Worm (Caenorhabditis elegans) whole organism, early embryonic: ENCODE data around the gene R07C12.3.
A peak's percentile ranks its signal among the peaks of the same experiment; 100 is the strongest.
"Not testable (repeated sequence)": the region's sequence is repeated elsewhere in the genome, so short reads cannot be mapped to it uniquely, and the experiment has no call there.

Experiments used
- B0310.2 ChIP-seq: sonication (generic microtip); optimal IDR thresholded peaks from 2 replicates; lab custom pipeline; 2016; ENCODE audit warnings: mild to moderate bottlenecking, missing genetic modification characterization, missing compliant biosample characterization
- F13C5.2 ChIP-seq: sonication (generic microtip); optimal IDR thresholded peaks from 2 replicates; lab custom pipeline; 2017; ENCODE audit warnings: mild to moderate bottlenecking, missing genetic modification characterization, inconsistent platforms, missing compliant biosample characterization
- aly-1 ChIP-seq: sonication (generic microtip); optimal IDR thresholded peaks from 2 replicates; lab custom pipeline; 2016; ENCODE audit warnings: missing genetic modification characterization, missing compliant biosample characterization
- ama-1 ChIP-seq: fragments of 150-350 bp; optimal IDR thresholded peaks from 2 replicates; lab custom pipeline; 2014
- ceh-13 ChIP-seq: fragments of 200-800 bp; sonication (Bioruptor generic); optimal IDR thresholded peaks from 2 replicates; lab custom pipeline; 2018; ENCODE audit warnings: mild to moderate bottlenecking, missing genetic modification characterization, missing compliant biosample characterization
- ceh-36 ChIP-seq: sonication (generic microtip); optimal IDR thresholded peaks from 2 replicates; lab custom pipeline; 2016; ENCODE audit warnings: missing genetic modification characterization, inconsistent platforms, missing compliant biosample characterization
- ets-7 ChIP-seq: sonication (generic microtip); optimal IDR thresholded peaks from 2 replicates; lab custom pipeline; 2016; ENCODE audit warnings: missing genotype, missing genetic modification characterization, missing compliant biosample characterization
- flt-1 ChIP-seq: fragments of 200-800 bp; sonication (Bioruptor generic); IDR thresholded peaks from 2 replicates; pipeline ENCODE4 v1.3.6; 2022; ENCODE audit warnings: missing genetic modification characterization, missing compliant biosample characterization
- hmbx-1 ChIP-seq: sonication (generic microtip); optimal IDR thresholded peaks from 2 replicates; lab custom pipeline; 2016; ENCODE audit warnings: mild to moderate bottlenecking, missing genetic modification characterization, missing compliant biosample characterization
- hmg-4 ChIP-seq: fragments of 200-800 bp; sonication (Bioruptor generic); optimal IDR thresholded peaks from 2 replicates; lab custom pipeline; 2018; ENCODE audit warnings: mild to moderate bottlenecking, missing genetic modification characterization, missing compliant biosample characterization
- hnd-1 ChIP-seq: sonication (generic microtip); optimal IDR thresholded peaks from 2 replicates; lab custom pipeline; 2016; ENCODE audit warnings: missing genetic modification characterization, missing compliant biosample characterization
- pes-1 ChIP-seq: fragments of 200-800 bp; sonication (Bioruptor generic); IDR thresholded peaks from 2 replicates; pipeline ENCODE4 v1.3.6; 2022; ENCODE audit warnings: missing genetic modification reagents, missing genetic modification characterization, missing compliant biosample characterization
- scrt-1 ChIP-seq: fragments of 200-800 bp; sonication (Bioruptor generic); IDR thresholded peaks from 2 replicates; pipeline ENCODE4 v1.3.6; 2022; ENCODE audit warnings: missing genetic modification characterization, missing compliant biosample characterization
- sea-1 ChIP-seq: fragments of 200-800 bp; sonication (Bioruptor generic); conservative IDR thresholded peaks from 2 replicates; pipeline ENCODE4 v1.3.6; 2022; ENCODE audit warnings: missing genetic modification characterization, missing compliant biosample characterization
- tbx-11 ChIP-seq: fragments of 200-800 bp; sonication (Bioruptor generic); IDR thresholded peaks from 2 replicates; pipeline ENCODE4 v1.3.6; 2022; ENCODE audit warnings: missing genetic modification characterization, missing compliant biosample characterization
- tbx-37 ChIP-seq: fragments of 200-800 bp; sonication (Bioruptor generic); conservative IDR thresholded peaks from 2 replicates; pipeline ENCODE4 v1.3.6; 2022; ENCODE audit warnings: missing genetic modification reagents, missing genetic modification characterization, missing compliant biosample characterization
- tra-4 ChIP-seq: sonication (generic microtip); optimal IDR thresholded peaks from 2 replicates; lab custom pipeline; 2017; ENCODE audit warnings: missing genetic modification characterization, missing compliant biosample characterization

R07C12.3 gene

DNA sequence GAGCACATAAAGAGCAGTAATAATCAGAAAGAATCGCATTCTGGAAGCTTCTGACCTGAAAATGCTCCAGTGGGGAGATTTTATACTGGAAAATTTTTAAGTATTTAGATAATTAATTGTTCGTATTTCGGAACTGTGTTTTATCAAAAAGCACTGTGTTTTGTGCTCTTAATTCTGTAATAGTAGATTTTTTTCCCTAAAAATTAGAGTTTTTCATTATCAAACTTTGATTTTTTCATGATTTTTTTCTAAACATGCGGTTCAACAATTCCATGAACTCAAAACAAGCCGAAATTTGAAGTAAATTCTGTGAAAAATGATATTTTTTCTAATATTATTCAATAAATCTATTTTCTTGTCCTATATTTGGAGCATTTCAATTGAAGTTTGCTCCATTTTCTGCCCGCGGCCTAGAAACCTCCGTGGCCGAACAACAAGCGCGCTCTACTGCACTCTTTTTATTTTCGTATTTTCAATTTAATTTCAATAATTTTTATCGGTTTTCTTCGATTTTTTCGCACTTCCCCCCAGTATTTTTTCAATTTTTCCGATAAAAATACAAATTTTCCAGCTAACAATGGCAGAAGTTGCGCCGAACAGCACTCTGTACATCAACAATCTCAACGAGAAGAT is 26.8 kb downstream of the R07C12.3 start, which contains the start of the genes K08D10.13 and rnp-2:
TSS of gene K08D10.13 (minus strand) at position 51 of the 633 bp plus-strand sequence.
TSS of gene rnp-2 (plus strand) at position 546 of the 633 bp plus-strand sequence.
- 0 out of 2 replicates have a peak, but pooled peaks have one; percentile 27 for TF ChIP-seq tbx-37 (GFP tag; lab: Robert Waterston, UW)
- no peak for TF ChIP-seq tbx-11 (GFP tag; lab: Robert Waterston, UW)
- no peak for TF ChIP-seq F13C5.2 (tag; lab: Kevin White, UChicago)
- TF ChIP-seq aly-1 (tag; lab: Kevin White, UChicago): no peak

- no peak for TF ChIP-seq ceh-13
- TF ChIP-seq ceh-36: no peak
- TF ChIP-seq ama-1 (lab: Kevin White, UChicago): no peak
- TF ChIP-seq sea-1: no peak
- no peak for TF ChIP-seq F13C5.2 (tag; lab: Kevin White, UChicago)
- TF ChIP-seq tbx-37 (GFP tag; lab: Robert Waterston, UW): no peak
- TF ChIP-seq tra-4 (tag; lab: Kevin White, UChicago): no peak
- TF ChIP-seq B0310.2 (tag; lab: Kevin White, UChicago): no peak
- no peak for TF ChIP-seq hmbx-1 (tag; lab: Kevin White, UChicago)
- TF ChIP-seq ets-7 (tag; lab: Kevin White, UChicago): no peak
- TF ChIP-seq flt-1 (GFP tag; lab: Robert Waterston, UW): no peak
- no peak for TF ChIP-seq pes-1 (GFP tag; lab: Robert Waterston, UW)
These were observed 27.4 kb downstream of the R07C12.3 start for ce11 chrIV:4172242-4172641.

DNA sequence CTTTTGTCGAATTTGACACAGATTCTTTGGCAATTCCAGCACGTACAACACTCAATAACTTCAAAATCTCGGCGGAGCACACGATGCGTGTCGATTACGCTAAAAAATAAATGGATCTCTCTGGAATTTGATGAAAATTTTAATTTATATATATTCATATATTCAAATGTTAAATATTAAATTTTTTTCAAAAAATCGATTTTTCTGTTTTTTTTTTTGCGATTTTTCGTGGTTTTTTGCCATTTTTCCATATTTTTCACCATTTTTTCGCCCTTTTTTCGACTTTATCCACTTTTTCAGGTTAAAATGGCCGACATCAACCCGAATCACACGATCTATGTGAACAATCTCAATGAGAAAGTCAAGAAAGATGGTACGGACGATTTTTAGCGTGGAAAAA is 28.9 kb downstream of the R07C12.3 start, which contains the start of gene rnp-3:
TSS of gene rnp-3 (plus strand) at position 301 of the 400 bp plus-strand sequence.
- no peak for TF ChIP-seq ceh-36
- no peak for TF ChIP-seq pes-1 (GFP tag; lab: Robert Waterston, UW)
- no peak for TF ChIP-seq ceh-13

DNA sequence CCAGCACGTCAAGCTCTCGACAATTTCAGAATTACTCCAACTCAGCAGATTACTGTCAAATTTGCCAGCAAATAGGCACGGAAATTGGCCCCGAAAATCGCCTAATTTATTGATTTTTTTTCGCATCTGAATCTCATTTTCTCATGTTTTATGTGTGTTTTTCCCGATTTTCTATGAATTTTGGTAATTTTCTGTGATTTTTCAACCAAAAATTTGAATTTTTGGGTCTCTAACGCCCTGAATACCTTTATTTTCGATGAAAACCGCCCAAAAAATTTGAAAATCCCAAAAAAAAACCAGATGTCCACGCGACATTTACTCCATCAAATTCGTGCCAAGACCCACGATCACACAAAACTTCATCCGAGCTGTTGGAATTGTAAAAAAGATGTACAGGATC is 31.2 kb downstream of the R07C12.3 start, which contains the start of gene dnj-15:
TSS of gene dnj-15 (plus strand) at position 301 of the 400 bp plus-strand sequence.
- no peak for TF ChIP-seq tra-4 (tag; lab: Kevin White, UChicago)
- no peak for TF ChIP-seq flt-1 (GFP tag; lab: Robert Waterston, UW)
- no peak for TF ChIP-seq B0310.2 (tag; lab: Kevin White, UChicago)
- TF ChIP-seq ceh-13: no peak
- no peak for TF ChIP-seq scrt-1 (GFP tag; lab: Robert Waterston, UW)
- no peak for TF ChIP-seq tbx-37 (GFP tag; lab: Robert Waterston, UW)
- TF ChIP-seq ceh-36: no peak
- no peak for TF ChIP-seq hmg-4
- no peak for TF ChIP-seq hmbx-1 (tag; lab: Kevin White, UChicago)
- no peak for TF ChIP-seq tbx-11 (GFP tag; lab: Robert Waterston, UW)
- TF ChIP-seq ama-1 (lab: Kevin White, UChicago): no peak
- no peak for TF ChIP-seq sea-1
- TF ChIP-seq F13C5.2 (tag; lab: Kevin White, UChicago): no peak
- no peak for TF ChIP-seq aly-1 (tag; lab: Kevin White, UChicago)
- no peak for TF ChIP-seq ets-7 (tag; lab: Kevin White, UChicago)

DNA sequence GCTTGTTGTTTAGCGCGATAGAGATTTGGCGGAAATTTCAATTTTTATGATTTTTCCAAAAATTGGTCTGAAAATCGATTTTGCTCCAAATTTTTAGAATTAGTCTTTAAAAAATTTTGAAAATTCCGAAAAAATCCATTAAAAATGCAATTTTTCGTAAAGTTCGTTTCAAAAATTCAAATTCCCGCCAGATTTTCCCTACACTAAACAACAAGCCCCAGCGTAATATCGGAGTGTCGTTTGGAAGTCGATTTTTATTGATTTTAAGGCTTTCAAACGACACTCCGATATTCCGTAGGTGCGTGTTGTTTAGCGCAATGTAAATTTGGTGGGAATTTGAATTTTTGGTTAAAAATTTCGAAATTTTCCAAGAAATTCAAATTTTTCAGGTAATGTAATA is 31.8 kb downstream of the R07C12.3 start:
- no peak for TF ChIP-seq B0310.2 (tag; lab: Kevin White, UChicago)
- no peak for TF ChIP-seq hmg-4
- TF ChIP-seq ceh-13: no peak
- no peak for TF ChIP-seq pes-1 (GFP tag; lab: Robert Waterston, UW)

DNA sequence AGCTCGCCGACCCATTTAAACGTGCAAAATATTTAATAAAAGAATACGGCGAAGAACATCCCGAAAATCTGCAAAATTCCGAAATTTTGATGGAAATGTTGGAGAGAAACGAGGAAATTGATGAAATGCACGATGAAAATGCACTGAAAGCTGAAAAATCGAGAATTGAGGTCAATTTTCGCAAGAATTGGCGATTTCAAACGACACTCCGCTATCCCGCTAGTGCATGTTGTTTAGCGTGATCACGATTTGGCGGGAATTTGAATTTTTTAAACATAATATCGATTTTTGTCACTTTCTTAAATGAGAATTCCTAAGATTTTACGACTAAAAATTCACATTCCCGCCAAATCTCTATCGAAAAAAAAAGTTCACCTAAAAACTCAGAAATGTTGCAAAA is 32.7 kb downstream of the R07C12.3 start:
- TF ChIP-seq tra-4 (tag; lab: Kevin White, UChicago) (no peak), tbx-37 (GFP tag; lab: Robert Waterston, UW) (no peak), flt-1 (GFP tag; lab: Robert Waterston, UW) (no peak), sea-1 (no peak), ama-1 (lab: Kevin White, UChicago) (no peak), ets-7 (tag; lab: Kevin White, UChicago) (no peak), pes-1 (GFP tag; lab: Robert Waterston, UW) (no peak), aly-1 (tag; lab: Kevin White, UChicago) (no peak), hmg-4 (no peak), ceh-36 (no peak), scrt-1 (GFP tag; lab: Robert Waterston, UW) (no peak), F13C5.2 (tag; lab: Kevin White, UChicago) (no peak), hnd-1 (tag; lab: Kevin White, UChicago) (no peak)

DNA sequence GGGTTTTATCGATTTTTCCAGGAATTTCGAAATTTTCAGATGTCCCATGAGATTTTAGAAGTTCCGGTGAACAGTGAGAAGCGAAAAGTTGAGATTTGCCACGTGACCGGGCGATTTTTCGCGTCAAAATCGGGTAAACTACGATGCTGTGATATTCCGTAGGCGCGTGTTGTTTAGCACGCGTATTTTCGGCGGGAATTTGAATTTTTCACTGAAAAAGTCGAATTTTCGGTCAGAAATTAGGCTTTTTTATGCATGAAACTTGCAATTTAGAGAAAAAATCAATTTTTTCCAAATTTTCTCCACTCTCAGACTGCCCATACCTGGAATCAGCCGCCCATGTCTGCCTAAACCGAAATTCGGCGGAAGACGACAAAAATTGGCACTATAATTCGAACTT is 33.5 kb downstream of the R07C12.3 start, which contains the start of gene tsen-34:
TSS of gene tsen-34 (plus strand) at position 34 of the 400 bp plus-strand sequence.
- TF ChIP-seq ama-1 (lab: Kevin White, UChicago): peak; percentile 4
- TF ChIP-seq hmg-4: no peak

DNA sequence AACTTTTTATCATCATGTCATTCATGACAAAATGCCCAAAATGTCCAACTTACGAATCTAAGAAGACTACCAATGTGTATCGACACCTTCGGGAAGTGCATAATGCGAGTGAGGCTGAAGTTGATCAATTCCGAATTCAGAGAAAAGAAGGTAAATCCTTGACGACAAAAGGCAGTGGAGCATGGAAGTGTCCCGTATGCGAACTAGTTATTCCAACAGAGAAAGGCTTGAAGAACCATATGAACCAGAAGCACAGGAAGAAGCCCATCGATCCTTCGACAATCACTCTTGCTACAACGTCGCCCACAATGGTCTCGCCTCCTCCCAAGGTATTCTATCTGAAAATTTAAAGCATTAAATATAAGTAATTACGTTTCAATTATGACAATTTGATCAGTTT is 41.2 kb downstream of the R07C12.3 start, which contains the start of gene K08D10.11:
TSS of gene K08D10.11 (minus strand) at position 101 of the 400 bp plus-strand sequence.
- not testable (repeated sequence) for TF ChIP-seq tbx-11 (GFP tag; lab: Robert Waterston, UW); ets-7 (tag; lab: Kevin White, UChicago); flt-1 (GFP tag; lab: Robert Waterston, UW)
